Worm (Caenorhabditis elegans) whole organism, L1 larva: ENCODE results near the gene R06F6.14.

Experiments used
- C04F5.9 ChIP-seq: sonication (generic microtip); optimal IDR thresholded peaks from 2 replicates; lab custom pipeline; 2016; ENCODE audit warnings: missing genetic modification characterization, missing compliant biosample characterization
- F16B12.6 ChIP-seq: fragments of 150-350 bp; optimal IDR thresholded peaks from 2 replicates; lab custom pipeline; 2014; ENCODE audit warnings: missing biosample characterization, missing genetic modification characterization
- alr-1 ChIP-seq: fragments of 200-800 bp; sonication (Bioruptor generic); optimal IDR thresholded peaks from 2 replicates; lab custom pipeline; 2018; ENCODE audit warnings: borderline replicate concordance, mild to moderate bottlenecking, missing genetic modification characterization, missing compliant biosample characterization
- ama-1 ChIP-seq: fragments of 150-350 bp; optimal IDR thresholded peaks from 2 replicates; lab custom pipeline; 2014
- ceh-63 ChIP-seq: fragments of 200-800 bp; sonication (Bioruptor generic); optimal IDR thresholded peaks from 2 replicates; lab custom pipeline; 2018; ENCODE audit warnings: mild to moderate bottlenecking, missing genetic modification characterization, missing compliant biosample characterization
- ceh-8 ChIP-seq: fragments of 200-800 bp; sonication (Bioruptor generic); optimal IDR thresholded peaks from 2 replicates; lab custom pipeline; 2018; ENCODE audit warnings: mild to moderate bottlenecking, missing genetic modification characterization, moderate library complexity, missing compliant biosample characterization
- ceh-82 ChIP-seq, 3 experiments: fragments of 150-350 bp in 1 of 3; sonication (generic microtip) in 2 of 3; optimal IDR thresholded peaks; 2 replicates each; lab custom pipeline; 2014 to 2017; ENCODE audit warnings: missing biosample characterization in 3 of 3, missing genetic modification characterization in 3 of 3
- dpl-1 ChIP-seq, 3 experiments: fragments of 150-350 bp in 2 of 3; sonication (generic microtip) in 1 of 3; optimal IDR thresholded peaks; 2 replicates each; lab custom pipeline; 2014 to 2017; ENCODE audit warnings: missing biosample characterization in 3 of 3, missing genetic modification characterization in 3 of 3, missing genetic modification reagents in 3 of 3
- dsc-1 ChIP-seq: sonication (generic microtip); optimal IDR thresholded peaks from 2 replicates; lab custom pipeline; 2016; ENCODE audit warnings: mild to moderate bottlenecking, missing genetic modification characterization, missing compliant biosample characterization
- efl-1 ChIP-seq, 4 experiments: fragments of 150-350 bp; optimal IDR thresholded peaks in 3 of 4; peaks in 1 of 4; 1 replicate in 1 of 4; 2 replicates in 3 of 4; lab custom pipeline; 2014; ENCODE audit warnings: missing biosample characterization in 2 of 4, missing genetic modification characterization in 2 of 4, missing genetic modification reagents in 2 of 4
- egl-13 ChIP-seq: sonication (generic microtip); optimal IDR thresholded peaks from 2 replicates; lab custom pipeline; 2016; ENCODE audit warnings: missing genotype, missing genetic modification reagents, missing genetic modification characterization, missing compliant biosample characterization
- fkh-8 ChIP-seq: sonication (generic microtip); optimal IDR thresholded peaks from 2 replicates; lab custom pipeline; 2016; ENCODE audit warnings: mild to moderate bottlenecking, missing genetic modification characterization, missing compliant biosample characterization
- fos-1 ChIP-seq: fragments of 150-350 bp; optimal IDR thresholded peaks from 2 replicates; lab custom pipeline; 2014; ENCODE audit warnings: missing biosample characterization, missing genetic modification characterization
- hpl-2 ChIP-seq: fragments of 150-350 bp; optimal IDR thresholded peaks from 2 replicates; lab custom pipeline; 2014; ENCODE audit warnings: missing biosample characterization, missing genetic modification reagents, missing genetic modification characterization
- isw-1 ChIP-seq: fragments of 200-800 bp; sonication (Bioruptor generic); IDR thresholded peaks from 2 replicates; pipeline ENCODE4 v1.3.6; 2022; ENCODE audit warnings: missing genetic modification characterization, missing compliant biosample characterization
- jun-1 ChIP-seq: fragments of 150-350 bp; optimal IDR thresholded peaks from 2 replicates; lab custom pipeline; 2014; ENCODE audit warnings: missing biosample characterization, missing genetic modification reagents, missing genetic modification characterization
- lin-14 ChIP-seq: fragments of 200-800 bp; sonication (Bioruptor generic); optimal IDR thresholded peaks from 2 replicates; lab custom pipeline; 2018; ENCODE audit warnings: mild to moderate bottlenecking, missing genetic modification characterization, moderate library complexity, missing compliant biosample characterization
- lin-15B ChIP-seq: fragments of 150-350 bp; sonication (generic microtip); optimal IDR thresholded peaks from 3 replicates; lab custom pipeline; 2014; ENCODE audit warnings: missing biosample characterization, missing genetic modification characterization
- lin-35 ChIP-seq, 2 experiments: fragments of 150-350 bp; optimal IDR thresholded peaks; 2 replicates each; lab custom pipeline; 2014; ENCODE audit warnings: missing biosample characterization in 2 of 2, missing genetic modification characterization in 2 of 2, missing genetic modification reagents in 2 of 2
- lin-39 ChIP-seq: fragments of 150-350 bp; optimal IDR thresholded peaks from 2 replicates; lab custom pipeline; 2014; ENCODE audit warnings: missing biosample characterization, missing genetic modification reagents, missing genetic modification characterization
- lir-3 ChIP-seq: sonication (generic microtip); optimal IDR thresholded peaks from 2 replicates; lab custom pipeline; 2016; ENCODE audit warnings: mild to moderate bottlenecking, missing genetic modification characterization, moderate library complexity, missing compliant biosample characterization; ENCODE audit not compliant: poor library complexity
- lsy-2 ChIP-seq, 2 experiments: fragments of 150-350 bp; optimal IDR thresholded peaks; 2 replicates each; lab custom pipeline; 2014; ENCODE audit warnings: missing biosample characterization in 2 of 2, missing genetic modification characterization in 2 of 2
- mab-9 ChIP-seq: fragments of 200-800 bp; sonication (Bioruptor generic); IDR thresholded peaks from 2 replicates; pipeline ENCODE4 v1.3.6; 2022; ENCODE audit warnings: missing genetic modification reagents, missing genetic modification characterization, missing compliant biosample characterization
- mef-2 ChIP-seq: fragments of 150-350 bp; optimal IDR thresholded peaks from 2 replicates; lab custom pipeline; 2014; ENCODE audit warnings: missing biosample characterization, missing genetic modification characterization
- mep-1 ChIP-seq: fragments of 150-350 bp; optimal IDR thresholded peaks from 2 replicates; lab custom pipeline; 2014; ENCODE audit warnings: missing biosample characterization, missing genetic modification characterization
- nhr-12 ChIP-seq: sonication (generic microtip); optimal IDR thresholded peaks from 2 replicates; lab custom pipeline; 2017; ENCODE audit warnings: missing biosample characterization, missing genetic modification characterization
- nhr-19 ChIP-seq: fragments of 200-800 bp; sonication (Bioruptor generic); conservative IDR thresholded peaks from 2 replicates; pipeline ENCODE4 v1.3.6; 2022; ENCODE audit warnings: missing genetic modification characterization, missing compliant biosample characterization
- nhr-28 ChIP-seq: fragments of 150-350 bp; optimal IDR thresholded peaks from 2 replicates; lab custom pipeline; 2014; ENCODE audit warnings: missing biosample characterization, missing genetic modification characterization
- nhr-47 ChIP-seq: sonication (generic microtip); optimal IDR thresholded peaks from 2 replicates; lab custom pipeline; 2016; ENCODE audit warnings: mild to moderate bottlenecking, missing genetic modification characterization, moderate library complexity, missing compliant biosample characterization
- nhr-71 ChIP-seq: sonication (generic microtip); optimal IDR thresholded peaks from 2 replicates; lab custom pipeline; 2016; ENCODE audit warnings: mild to moderate bottlenecking, missing genetic modification characterization, moderate library complexity, missing compliant biosample characterization
- nhr-76 ChIP-seq: sonication (generic microtip); optimal IDR thresholded peaks from 2 replicates; lab custom pipeline; 2017; ENCODE audit warnings: missing biosample characterization, missing genetic modification characterization
- nhr-77 ChIP-seq: fragments of 150-350 bp; optimal IDR thresholded peaks from 2 replicates; lab custom pipeline; 2014; ENCODE audit warnings: missing biosample characterization, missing genetic modification characterization
- nhr-84 ChIP-seq: sonication (generic microtip); optimal IDR thresholded peaks from 2 replicates; lab custom pipeline; 2017; ENCODE audit warnings: missing biosample characterization, missing genetic modification characterization
- nhr-85 ChIP-seq: sonication (generic microtip); peaks from one replicate; lab custom pipeline; 2016; ENCODE audit warnings: missing genetic modification characterization, inconsistent platforms, missing compliant biosample characterization
- pag-3 ChIP-seq: sonication (generic microtip); optimal IDR thresholded peaks from 2 replicates; lab custom pipeline; 2017; ENCODE audit warnings: missing genetic modification characterization, mild to moderate bottlenecking, missing compliant biosample characterization, antibody characterized with exemption, borderline replicate concordance; ENCODE audit not compliant: insufficient read depth
- snpc-4 ChIP-seq: fragments of 150-350 bp; optimal IDR thresholded peaks from 2 replicates; lab custom pipeline; 2014; ENCODE audit warnings: missing biosample characterization, missing genetic modification characterization
- sox-4 ChIP-seq: sonication (generic microtip); optimal IDR thresholded peaks from 2 replicates; lab custom pipeline; 2016; ENCODE audit warnings: missing genetic modification characterization, missing compliant biosample characterization
- sptf-1 ChIP-seq: fragments of 150-350 bp; optimal IDR thresholded peaks from 2 replicates; lab custom pipeline; 2014; ENCODE audit warnings: missing biosample characterization, missing genetic modification characterization
- tlp-1 ChIP-seq: fragments of 150-350 bp; optimal IDR thresholded peaks from 2 replicates; lab custom pipeline; 2014; ENCODE audit warnings: missing biosample characterization, missing genetic modification characterization
- unc-130 ChIP-seq: fragments of 150-350 bp; optimal IDR thresholded peaks from 2 replicates; lab custom pipeline; 2017; ENCODE audit warnings: missing biosample characterization, missing genetic modification characterization, inconsistent platforms
- unc-30 ChIP-seq: sonication (generic microtip); optimal IDR thresholded peaks from 2 replicates; lab custom pipeline; 2017; ENCODE audit warnings: missing biosample characterization, missing genetic modification characterization

The R06F6.14 gene

ce11 chrII:10798429-10798893 is 10.6 kb upstream of the R06F6.14 start, which contains the start of gene npp-19 (continued):
- TF ChIP-seq mab-9 (no peak), sox-4 (tag; lab: Kevin White, UChicago) (no peak), ceh-63 (GFP tag; lab: Kevin White, UChicago) (no peak), ceh-82 (tag; optimal IDR thresholded peaks at IDR 0.05; lab: Kevin White, UChicago) (peak; percentile 64 to 83 (median 70)), lin-14 (GFP tag; lab: Kevin White, UChicago) (no peak), dpl-1 (GFP tag; optimal IDR thresholded peaks at IDR 0.05; lab: Kevin White, UChicago) (peak; percentile 98 to 99 (median 98)), lin-39 (tag; lab: Kevin White, UChicago) (peak; percentile 27), lin-15B (tag; lab: Kevin White, UChicago) (peak; percentile 62), nhr-19 (GFP tag; lab: Robert Waterston, UW) (peak; percentile 70), F16B12.6 (peak; percentile 99), fos-1 (tag; lab: Kevin White, UChicago) (peak; percentile 38), nhr-12 (no peak)

ce11 chrII:10800209-10800608 is 8.9 kb upstream of the R06F6.14 start:
- no peak for TF ChIP-seq tlp-1
- TF ChIP-seq nhr-47, result peak; percentile 13
- TF ChIP-seq nhr-76 (tag; lab: Kevin White, UChicago), result no peak
- peak; percentile 13 for TF ChIP-seq mef-2 (tag; lab: Kevin White, UChicago)
- peak; percentile 82 for TF ChIP-seq lin-14 (GFP tag; lab: Kevin White, UChicago)
- no peak for TF ChIP-seq sptf-1 (tag; lab: Kevin White, UChicago)
- TF ChIP-seq F16B12.6, result no peak
- peak; percentile 28 for TF ChIP-seq nhr-71 (tag; lab: Kevin White, UChicago)
- TF ChIP-seq egl-13 (tag; lab: Kevin White, UChicago), result peak; percentile 21
- TF ChIP-seq unc-30 (tag; lab: Kevin White, UChicago), result no peak
- peak in 1 of 2 experiments; percentile 3 for TF ChIP-seq lsy-2 (tag; optimal IDR thresholded peaks at IDR 0.05; lab: Kevin White, UChicago)
- TF ChIP-seq, all 84 proteins: peak for 6

DNA sequence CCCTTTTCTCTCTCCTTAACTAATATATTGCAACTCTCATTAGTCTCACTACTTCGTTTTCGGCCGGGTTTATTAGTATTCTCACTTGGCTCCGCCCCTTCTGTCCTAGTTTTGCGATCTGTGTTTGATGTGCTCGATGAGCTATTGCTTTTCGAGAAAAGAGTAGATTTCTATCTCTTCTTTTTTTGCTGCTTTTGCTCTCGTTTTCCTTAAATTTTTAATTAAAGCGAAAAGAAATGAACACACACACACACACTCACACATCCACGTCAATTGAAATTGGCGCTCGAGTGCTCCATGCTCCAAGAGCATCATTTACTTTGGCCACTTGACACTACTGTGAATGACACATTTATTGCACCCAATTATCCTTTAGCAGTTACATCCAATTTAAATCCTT is 4.7 kb upstream of the R06F6.14 start:
- no peak for TF ChIP-seq hpl-2
- TF ChIP-seq lin-14 (GFP tag; lab: Kevin White, UChicago), result peak; percentile 62
- TF ChIP-seq sptf-1 (tag; lab: Kevin White, UChicago), result no peak
- TF ChIP-seq egl-13 (tag; lab: Kevin White, UChicago), result peak; percentile 33
- no peak for TF ChIP-seq ama-1
- TF ChIP-seq ceh-8, result no peak
- TF ChIP-seq nhr-71 (tag; lab: Kevin White, UChicago), result peak; percentile 24
- TF ChIP-seq dsc-1 (tag; lab: Kevin White, UChicago), result peak; percentile 9
- peak in 1 of 2 experiments; percentile 15 for TF ChIP-seq lsy-2 (tag; optimal IDR thresholded peaks at IDR 0.05; lab: Kevin White, UChicago)

ce11 chrII:10804907-10805306 is 4.2 kb upstream of the R06F6.14 start:
- TF ChIP-seq fos-1 (tag; lab: Kevin White, UChicago) (no peak), nhr-85 (peak; percentile 18), lir-3 (tag; lab: Kevin White, UChicago) (no peak), ceh-8 (no peak), efl-1 (optimal IDR thresholded peaks at IDR 0.05; lab: Kevin White, UChicago) (no peak), efl-1 (GFP tag; optimal IDR thresholded peaks at IDR 0.05 in 1 of 2; lab: Kevin White, UChicago) (peak in 1 of 2 experiments; percentile 55), C04F5.9 (tag; lab: Kevin White, UChicago) (no peak)

- TF ChIP-seq unc-130 (no peak), hpl-2 (no peak), nhr-85 (no peak), pag-3 (tag; lab: Kevin White, UChicago) (no peak), nhr-28 (tag; lab: Kevin White, UChicago) (no peak), snpc-4 (tag; lab: Kevin White, UChicago) (no peak), nhr-84 (tag; lab: Kevin White, UChicago) (no peak), alr-1 (no peak), mep-1 (no peak), lin-35 (GFP tag; optimal IDR thresholded peaks at IDR 0.05; lab: Kevin White, UChicago) (no peak), F16B12.6 (no peak), fkh-8 (tag; lab: Kevin White, UChicago) (no peak), nhr-77 (tag; lab: Kevin White, UChicago) (no peak), jun-1 (tag; lab: Kevin White, UChicago) (no peak), isw-1 (GFP tag; lab: Robert Waterston, UW) (no peak)
These were observed 3.7 kb upstream of the R06F6.14 start, which contains the start of gene ceh-62 for ce11 chrII:10805437-10805836. Gene ceh-62 (plus strand): TSS chrII:10805737.
